Worm (Caenorhabditis elegans): ENCODE measurements around the gene tkr-1.

DNA sequence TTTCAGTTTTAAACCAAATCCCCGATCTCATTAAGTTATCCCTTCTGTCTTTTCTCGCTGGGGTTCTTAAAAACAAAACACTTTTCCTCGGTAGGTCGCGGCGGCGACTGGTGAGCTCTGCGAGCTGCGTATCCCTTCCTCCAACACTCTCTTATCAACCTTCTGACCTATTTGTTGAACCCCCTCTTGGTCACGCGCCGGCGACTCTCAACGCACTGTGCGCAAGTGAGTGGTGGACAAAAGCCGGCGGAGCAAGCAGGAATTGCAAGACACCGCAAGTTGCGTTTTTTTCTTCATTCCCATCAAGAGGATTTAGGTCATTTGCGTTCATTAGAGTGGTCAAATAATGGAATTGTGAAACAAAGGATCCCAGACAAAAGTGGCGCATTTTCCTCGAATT is 29.8 kb upstream of the tkr-1 start:
- TF ChIP-seq dao-5 (tag; optimal IDR thresholded peaks at IDR 0.05) (no peak), him-1 (tag; optimal IDR thresholded peaks at IDR 0.05) (no peak), W03F9.2 (tag; optimal IDR thresholded peaks at IDR 0.05) (no peak)

All from whole organism, L4/young adult.